Fruit fly (Drosophila melanogaster) whole organism, embryonic: ENCODE results near the gene CG34354.

Experiments used
- Bgb ChIP-seq: fragments of 200-800 bp; sonication (Bioruptor generic); IDR thresholded peaks from 2 replicates; pipeline ENCODE4 v1.3.6; 2022; ENCODE audit warnings: missing biosample characterization, missing genetic modification characterization; ENCODE audit not compliant: partially characterized antibody
- CG12155 ChIP-seq: fragments of 200-800 bp; sonication (Bioruptor generic); optimal IDR thresholded peaks from 3 replicates; lab custom pipeline; 2016; ENCODE audit warnings: missing biosample characterization, missing genetic modification characterization
- CG12299 ChIP-seq: fragments of 200-800 bp; sonication (Bioruptor generic); optimal IDR thresholded peaks from 2 replicates; lab custom pipeline; 2018; ENCODE audit warnings: missing biosample characterization, mild to moderate bottlenecking, missing genetic modification characterization
- CG14014 ChIP-seq: fragments of 200-800 bp; sonication (Bioruptor generic); IDR thresholded peaks from 2 replicates; pipeline ENCODE4 v1.3.6; 2022; ENCODE audit warnings: missing biosample characterization, missing genetic modification characterization
- CG15479 ChIP-seq: fragments of 200-800 bp; sonication (Bioruptor generic); optimal IDR thresholded peaks from 3 replicates; lab custom pipeline; 2019; ENCODE audit warnings: missing biosample characterization, mild to moderate bottlenecking, missing genetic modification characterization, moderate library complexity
- CG17612 ChIP-seq: fragments of 200-800 bp; sonication (Bioruptor generic); IDR thresholded peaks from 2 replicates; pipeline ENCODE4 v1.3.6; 2022; ENCODE audit warnings: missing biosample characterization, missing genetic modification characterization
- CG2199 ChIP-seq: fragments of 200-800 bp; sonication (Bioruptor generic); IDR thresholded peaks from 3 replicates; pipeline ENCODE4 v1.3.6; 2022; ENCODE audit warnings: missing biosample characterization, missing genetic modification characterization
- CG2712 ChIP-seq: fragments of 200-800 bp; optimal IDR thresholded peaks from 3 replicates; lab custom pipeline; 2019; ENCODE audit warnings: missing biosample characterization, mild to moderate bottlenecking, missing genetic modification characterization, moderate library complexity
- CG31224 ChIP-seq: fragments of 200-800 bp; sonication (Bioruptor generic); IDR thresholded peaks from 2 replicates; pipeline ENCODE4 v1.3.6; 2022; ENCODE audit warnings: missing biosample characterization, missing genetic modification characterization
- CG31365 ChIP-seq: fragments of 200-800 bp; sonication (Bioruptor generic); optimal IDR thresholded peaks from 2 replicates; lab custom pipeline; 2018; ENCODE audit warnings: missing biosample characterization, mild to moderate bottlenecking, missing genetic modification characterization
- CG34376 ChIP-seq: fragments of 200-800 bp; sonication (Bioruptor generic); optimal IDR thresholded peaks from 2 replicates; lab custom pipeline; 2018; ENCODE audit warnings: missing biosample characterization, mild to moderate bottlenecking, missing genetic modification characterization
- CG43689 ChIP-seq: fragments of 200-800 bp; sonication (Bioruptor generic); IDR thresholded peaks from 2 replicates; pipeline ENCODE4 v1.3.6; 2022; ENCODE audit warnings: missing biosample characterization, missing genetic modification characterization
- CG4707 ChIP-seq: fragments of 200-800 bp; sonication (Bioruptor generic); optimal IDR thresholded peaks from 2 replicates; lab custom pipeline; 2018; ENCODE audit warnings: missing biosample characterization, mild to moderate bottlenecking, missing genetic modification characterization, moderate library complexity
- CG5180 ChIP-seq: fragments of 200-800 bp; sonication (Bioruptor generic); optimal IDR thresholded peaks from 3 replicates; lab custom pipeline; 2017; ENCODE audit warnings: missing biosample characterization, missing genetic modification characterization, mild to moderate bottlenecking, moderate library complexity, missing genetic modification reagents
- CG6654 ChIP-seq: fragments of 200-800 bp; sonication (Bioruptor generic); optimal IDR thresholded peaks from 2 replicates; lab custom pipeline; 2017; ENCODE audit warnings: missing biosample characterization, mild to moderate bottlenecking, missing genetic modification characterization
- CG6765 ChIP-seq: fragments of 200-800 bp; sonication (Bioruptor generic); optimal IDR thresholded peaks from 3 replicates; lab custom pipeline; 2017; ENCODE audit warnings: missing biosample characterization, mild to moderate bottlenecking, missing genetic modification characterization
- Hr51 ChIP-seq, 2 experiments: fragments of 200-800 bp; sonication (Bioruptor generic); optimal IDR thresholded peaks; 2 replicates in 1 of 2; 3 replicates in 1 of 2; lab custom pipeline; 2016 to 2018; ENCODE audit warnings: missing biosample characterization in 2 of 2, missing genetic modification characterization in 2 of 2, mild to moderate bottlenecking in 1 of 2, moderate library complexity in 1 of 2
- Neu2 ChIP-seq: fragments of 200-800 bp; sonication (Bioruptor generic); optimal IDR thresholded peaks from 3 replicates; lab custom pipeline; 2016; ENCODE audit warnings: missing biosample characterization, missing genetic modification characterization, borderline replicate concordance
- NfI ChIP-seq: fragments of 200-800 bp; sonication (Bioruptor generic); optimal IDR thresholded peaks from 3 replicates; lab custom pipeline; 2018; ENCODE audit warnings: missing biosample characterization, mild to moderate bottlenecking, missing genetic modification characterization, moderate library complexity
- Six4 ChIP-seq: fragments of 200-800 bp; sonication (Bioruptor generic); optimal IDR thresholded peaks from 2 replicates; lab custom pipeline; 2016; ENCODE audit warnings: missing biosample characterization, missing genetic modification characterization
- Xbp1 ChIP-seq: fragments of 200-800 bp; sonication (Bioruptor generic); optimal IDR thresholded peaks from 3 replicates; lab custom pipeline; 2016; ENCODE audit warnings: missing biosample characterization, mild to moderate bottlenecking, missing genetic modification characterization
- az2 ChIP-seq: fragments of 200-800 bp; sonication (Bioruptor generic); optimal IDR thresholded peaks from 3 replicates; lab custom pipeline; 2016; ENCODE audit warnings: missing biosample characterization, missing genetic modification characterization
- bab2 ChIP-seq: fragments of 200-800 bp; sonication (Bioruptor generic); optimal IDR thresholded peaks from 2 replicates; lab custom pipeline; 2016; ENCODE audit warnings: missing biosample characterization, missing genetic modification characterization
- btn ChIP-seq: fragments of 200-800 bp; sonication (Bioruptor generic); optimal IDR thresholded peaks from 2 replicates; lab custom pipeline; 2016; ENCODE audit warnings: missing biosample characterization, missing genetic modification characterization
- da ChIP-seq: fragments of 200-800 bp; sonication (Bioruptor generic); optimal IDR thresholded peaks from 2 replicates; lab custom pipeline; 2016; ENCODE audit warnings: missing biosample characterization, missing genetic modification characterization
- gsb ChIP-seq: fragments of 200-800 bp; sonication (Bioruptor generic); IDR thresholded peaks from 2 replicates; pipeline ENCODE4 v1.3.6; 2022; ENCODE audit warnings: missing biosample characterization, missing genetic modification characterization
- insv ChIP-seq, 2 experiments: fragments of 200-800 bp; sonication (Bioruptor generic); optimal IDR thresholded peaks; 3 replicates each; lab custom pipeline; 2016 to 2018; ENCODE audit warnings: missing biosample characterization in 2 of 2, missing genetic modification characterization in 2 of 2
- klu ChIP-seq: fragments of 200-800 bp; sonication (Bioruptor generic); IDR thresholded peaks from 2 replicates; pipeline ENCODE4 v1.3.6; 2022; ENCODE audit warnings: missing biosample characterization, missing genetic modification characterization
- mam ChIP-seq: fragments of 200-800 bp; sonication (Bioruptor generic); optimal IDR thresholded peaks from 3 replicates; lab custom pipeline; 2016; ENCODE audit warnings: missing biosample characterization, missing genetic modification characterization
- nom ChIP-seq: fragments of 200-800 bp; sonication (Bioruptor generic); optimal IDR thresholded peaks from 2 replicates; lab custom pipeline; 2017; ENCODE audit warnings: missing biosample characterization, missing genetic modification characterization, mild to moderate bottlenecking, moderate library complexity, missing genetic modification reagents
- org-1 ChIP-seq: fragments of 200-800 bp; sonication (Bioruptor generic); optimal IDR thresholded peaks from 2 replicates; lab custom pipeline; 2017; ENCODE audit warnings: missing biosample characterization, missing genetic modification characterization
- rib ChIP-seq: fragments of 200-800 bp; sonication (Bioruptor generic); IDR thresholded peaks from 2 replicates; pipeline ENCODE4 v1.3.6; 2022; ENCODE audit warnings: missing biosample characterization, missing genetic modification characterization
- sr ChIP-seq: fragments of 200-800 bp; sonication (Bioruptor generic); IDR thresholded peaks from 3 replicates; pipeline ENCODE4 v1.3.6; 2022; ENCODE audit warnings: missing biosample characterization, missing genetic modification characterization
- tna ChIP-seq: fragments of 200-800 bp; sonication (Bioruptor generic); IDR thresholded peaks from 2 replicates; pipeline ENCODE4 v1.3.6; 2022; ENCODE audit warnings: missing biosample characterization, missing genetic modification characterization; ENCODE audit not compliant: partially characterized antibody

Gene CG34354

DNA sequence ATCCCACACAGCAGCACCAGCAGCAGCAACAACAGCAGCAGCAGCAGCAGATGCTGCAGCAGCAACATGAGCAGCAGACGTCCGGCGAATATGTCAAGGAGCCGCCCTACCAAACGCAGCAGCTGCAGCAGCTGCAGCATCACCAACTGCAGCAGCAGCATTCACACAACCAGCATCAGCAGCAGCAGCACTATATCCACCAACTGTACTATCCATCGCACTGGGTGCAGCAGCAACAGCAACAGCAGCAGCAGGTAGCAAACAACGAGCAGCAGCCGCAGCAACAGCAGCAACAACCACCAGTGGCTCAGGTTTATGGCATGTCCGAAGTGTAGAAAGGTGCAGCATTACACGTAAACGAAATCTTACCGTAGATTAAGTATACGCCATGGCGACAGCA, 91.1 kb downstream of the CG34354 start:
- TF ChIP-seq btn (GFP tag; lab: Kevin White, UChicago) = no peak

DNA sequence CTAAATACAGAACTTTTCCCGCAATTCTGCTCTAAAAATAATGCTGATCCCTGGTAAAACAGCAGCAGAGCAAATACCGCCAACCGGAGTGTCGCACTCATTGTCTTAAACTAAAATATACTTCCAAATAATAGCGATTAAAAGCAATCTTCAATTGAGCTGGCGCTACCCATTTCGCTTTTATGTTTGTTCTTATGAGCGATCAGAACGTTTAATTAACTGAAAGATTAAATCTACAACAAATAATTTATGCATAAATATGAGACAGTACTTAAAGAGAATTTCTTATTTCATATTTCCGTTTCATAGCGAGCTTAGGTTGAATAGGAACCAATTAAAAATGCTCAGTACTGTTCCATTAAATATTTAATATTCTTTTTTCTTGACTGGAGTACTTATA, 116.8 kb downstream of the CG34354 start, which contains the start of gene CG43125:
Gene CG43125 (minus strand): TSS at position 101 of the 400 bp plus-strand sequence.
- TF ChIP-seq insv (GFP tag; optimal IDR thresholded peaks at IDR 0.05; lab: Kevin White, UChicago) (no peak), CG5180 (GFP tag; lab: Kevin White, UChicago) (no peak), CG31224 (GFP tag; lab: Robert Waterston, UW) (no peak), CG2199 (GFP tag; lab: Robert Waterston, UW) (no peak), CG17612 (GFP tag; lab: Robert Waterston, UW) (no peak), CG14014 (no peak), CG6654 (GFP tag; lab: Kevin White, UChicago) (no peak)

dm6 chr3R:28264673-28265072, 118.0 kb downstream of the CG34354 start, which contains the start of gene CG43124:
Gene CG43124 (minus strand): TSS chr3R:28264773.
- TF ChIP-seq gsb (GFP tag; lab: Robert Waterston, UW) = no peak
- TF ChIP-seq NfI (GFP tag; lab: Kevin White, UChicago) = no peak
- no peak for TF ChIP-seq rib
- no peak for TF ChIP-seq CG6765 (GFP tag; lab: Kevin White, UChicago)
- no peak for TF ChIP-seq da (GFP tag; lab: Kevin White, UChicago)
- TF ChIP-seq klu (GFP tag; lab: Robert Waterston, UW) = no peak
- no peak for TF ChIP-seq CG31365 (tag; lab: Kevin White, UChicago)
- TF ChIP-seq CG15479 (GFP tag; lab: Kevin White, UChicago) = no peak
- no peak for TF ChIP-seq mam (GFP tag; lab: Kevin White, UChicago)
- TF ChIP-seq Six4 (GFP tag; lab: Kevin White, UChicago) = no peak
- no peak for TF ChIP-seq CG4707
- TF ChIP-seq nom = no peak
- no peak for TF ChIP-seq Neu2 (GFP tag; lab: Kevin White, UChicago)
- no peak for TF ChIP-seq tna (GFP tag; lab: Robert Waterston, UW)
- TF ChIP-seq bab2 (GFP tag; lab: Kevin White, UChicago) = no peak
- no peak for TF ChIP-seq CG12155
- no peak for TF ChIP-seq CG2712 (tag; lab: Kevin White, UChicago)

DNA sequence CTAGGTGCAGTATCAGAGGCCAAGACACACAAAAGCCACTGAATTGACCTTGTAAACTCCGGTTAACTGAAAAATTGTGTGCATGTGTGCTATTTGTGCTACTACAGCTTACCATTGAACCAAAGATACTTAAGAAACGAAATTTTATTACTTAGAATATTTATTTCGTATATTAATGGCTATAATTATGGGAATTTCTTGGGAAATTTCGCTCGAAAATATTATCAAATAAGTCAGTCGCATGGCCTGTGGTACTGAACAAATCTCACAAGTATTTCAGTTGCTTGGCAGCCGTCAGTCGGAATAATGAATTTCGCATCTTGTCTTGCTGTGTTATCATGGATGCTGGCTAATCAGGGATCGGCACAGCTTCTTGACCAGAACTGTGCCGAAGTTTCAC, 135.6 kb downstream of the CG34354 start, which contains the start of gene CG34436:
Gene CG34436 (plus strand): TSS at position 301 of the 400 bp plus-strand sequence.
- TF ChIP-seq az2 (GFP tag; lab: Kevin White, UChicago) (no peak), Bgb (GFP tag; lab: Robert Waterston, UW) (no peak), Hr51 (GFP tag; optimal IDR thresholded peaks at IDR 0.05; lab: Kevin White, UChicago) (no peak)

DNA sequence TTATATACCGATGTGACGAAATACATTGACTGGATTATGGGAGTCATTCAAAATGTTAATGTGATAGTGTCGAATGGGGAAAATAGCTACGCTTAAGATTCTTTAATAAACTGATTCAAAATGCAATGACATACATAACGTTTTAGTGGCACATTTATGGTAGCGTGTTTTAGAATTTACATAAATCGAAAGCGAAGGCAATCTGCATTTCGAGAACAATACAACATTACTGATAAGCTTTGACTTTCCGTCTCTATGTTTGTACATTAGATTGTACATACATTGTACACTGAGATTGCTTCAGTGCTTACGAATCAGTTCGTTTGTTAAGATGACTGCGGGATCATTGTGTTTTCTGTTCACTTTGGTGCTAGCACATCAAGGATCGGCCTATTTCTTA, 136.7 kb downstream of the CG34354 start, which contains the start of gene CG34437:
Gene CG34437 (plus strand): TSS at position 301 of the 400 bp plus-strand sequence.
- TF ChIP-seq CG12299 (tag; lab: Kevin White, UChicago) = no peak
- no peak for TF ChIP-seq sr (GFP tag; lab: Robert Waterston, UW)
- TF ChIP-seq CG34376 (GFP tag; lab: Kevin White, UChicago) = no peak
- no peak for TF ChIP-seq org-1 (GFP tag; lab: Kevin White, UChicago)
- no peak for TF ChIP-seq CG43689 (GFP tag; lab: Robert Waterston, UW)
- TF ChIP-seq Xbp1 (GFP tag; lab: Kevin White, UChicago) = no peak
